Fruit fly (Drosophila melanogaster): ENCODE measurements around the gene Tk.

dm6 chr3R:11992934-11993670, 12.2 kb downstream of the Tk start, which contains the start of gene mfas:
- TF ChIP-seq fd59A (GFP tag; optimal IDR thresholded peaks at IDR 0.05), result no peak
- TF ChIP-seq CG8119 (GFP tag; IDR thresholded peaks at IDR 0.05), result no peak
- no peak for TF ChIP-seq lz (GFP tag; optimal IDR thresholded peaks at IDR 0.05)
- TF ChIP-seq CG6792 (GFP tag; optimal IDR thresholded peaks at IDR 0.05), result no peak
- TF ChIP-seq topi (GFP tag; optimal IDR thresholded peaks at IDR 0.05), result no peak
- peak; percentile 76 for TF ChIP-seq fkh (GFP tag; optimal IDR thresholded peaks at IDR 0.05)
- no peak for TF ChIP-seq Sox15 (GFP tag; optimal IDR thresholded peaks at IDR 0.05)
- peak; percentile 2 for TF ChIP-seq esn (GFP tag; optimal IDR thresholded peaks at IDR 0.05)
- TF ChIP-seq CG6163 (GFP tag; IDR thresholded peaks at IDR 0.05), result peak; percentile 53; the same call in 2 of the 3 replicates
- no peak for TF ChIP-seq Blimp-1 (GFP tag; optimal IDR thresholded peaks at IDR 0.05)
- TF ChIP-seq CG8319 (GFP tag; optimal IDR thresholded peaks at IDR 0.05), result no peak
- no peak for TF ChIP-seq dac (GFP tag; optimal IDR thresholded peaks at IDR 0.05)
- TF ChIP-seq CG32006 (GFP tag; optimal IDR thresholded peaks at IDR 0.05), result no peak
- TF ChIP-seq CG6808 (GFP tag; optimal IDR thresholded peaks at IDR 0.05), result no peak
